Fruit fly (Drosophila melanogaster): ENCODE measurements around the gene CG42831.

Gene CG42831

dm6 chr3L:10847790-10848492, 33.3 kb downstream of the CG42831 start (continued):
- TF ChIP-seq CG16815 (GFP tag; optimal IDR thresholded peaks at IDR 0.05) (peak; percentile 61), amos (GFP tag; IDR thresholded peaks at IDR 0.05; ENCODE audit: partially characterized antibody) (no peak), CG31441 (GFP tag; IDR thresholded peaks at IDR 0.05) (peak; percentile 53), stwl (tag; optimal IDR thresholded peaks at IDR 0.05) (peak; percentile 11), CG2202 (tag; optimal IDR thresholded peaks at IDR 0.05) (peak; percentile 24), cwo (GFP tag; optimal IDR thresholded peaks at IDR 0.05) (no peak), CG8924 (tag; optimal IDR thresholded peaks at IDR 0.05) (peak; percentile 72), CG13123 (GFP tag; optimal IDR thresholded peaks at IDR 0.05) (peak; percentile 28), mirr (GFP tag; optimal IDR thresholded peaks at IDR 0.05) (no peak), D (optimal IDR thresholded peaks at IDR 0.05) (peak; percentile 73), D (GFP tag; optimal IDR thresholded peaks at IDR 0.05) (peak; percentile 58), danr (GFP tag; IDR thresholded peaks at IDR 0.05) (no peak), grn (GFP tag; optimal IDR thresholded peaks at IDR 0.05) (peak; percentile 76), D19A (tag; optimal IDR thresholded peaks at IDR 0.05) (peak; percentile 37), CG11504 (tag; optimal IDR thresholded peaks at IDR 0.05) (peak; percentile 33), CG8388 (GFP tag; optimal IDR thresholded peaks at IDR 0.05) (peak; percentile 41), dmrt99B (tag; optimal IDR thresholded peaks at IDR 0.05) (peak; percentile 5), nerfin-2 (GFP tag; IDR thresholded peaks at IDR 0.05; ENCODE audit: partially characterized antibody) (peak; percentile 32; the same call in 1 of the 2 replicates), CG8765 (GFP tag; IDR thresholded peaks at IDR 0.05) (0 out of 2 replicates have a peak, but pooled peaks have one; percentile 21), Oli (tag; optimal IDR thresholded peaks at IDR 0.05) (peak; percentile 53), CG10209 (GFP tag; optimal IDR thresholded peaks at IDR 0.05) (peak; percentile 48), fd102C (GFP tag; optimal IDR thresholded peaks at IDR 0.05) (peak; percentile 85), prd (optimal IDR thresholded peaks at IDR 0.05) (no peak), prd (GFP tag; IDR thresholded peaks at IDR 0.05) (peak; percentile 62; the same call in 1 of the 3 replicates), Ets65A (GFP tag) (peak; percentile 57), CG14710 (tag; optimal IDR thresholded peaks at IDR 0.05) (peak; percentile 81), CG6272 (GFP tag; IDR thresholded peaks at IDR 0.05) (no peak), CG17612 (GFP tag; IDR thresholded peaks at IDR 0.05) (no peak), CG15479 (GFP tag; optimal IDR thresholded peaks at IDR 0.05) (peak; percentile 78), CG9932 (GFP tag; IDR thresholded peaks at IDR 0.05) (no peak), Poxn (GFP tag; IDR thresholded peaks at IDR 0.05) (no peak), mam (GFP tag; optimal IDR thresholded peaks at IDR 0.05) (no peak), CG5953 (GFP tag; IDR thresholded peaks at IDR 0.05) (no peak), fd96Cb (tag; optimal IDR thresholded peaks at IDR 0.05) (peak; percentile 42), fd64A (GFP tag; optimal IDR thresholded peaks at IDR 0.05) (no peak), trem (tag; optimal IDR thresholded peaks at IDR 0.05) (peak; percentile 41), CG1233 (GFP tag; optimal IDR thresholded peaks at IDR 0.05) (peak; percentile 39), ara (GFP tag; IDR thresholded peaks at IDR 0.05) (peak; percentile 41; the same call in 1 of the 2 replicates), scrt (GFP tag; optimal IDR thresholded peaks at IDR 0.05) (no peak), CG13775 (GFP tag; optimal IDR thresholded peaks at IDR 0.05) (peak; percentile 72)

All from whole organism, embryonic.